Worm (Caenorhabditis elegans): ENCODE measurements around the gene srt-11.

- TF ChIP-seq mcd-1 (GFP tag; IDR thresholded peaks at IDR 0.05) (no peak), F10E7.11 (tag; optimal IDR thresholded peaks at IDR 0.05) (no peak), lin-54 (GFP tag; optimal IDR thresholded peaks at IDR 0.05) (no peak), egl-18 (GFP tag; IDR thresholded peaks at IDR 0.05) (no peak), hlh-26 (GFP tag; conservative IDR thresholded peaks at IDR 0.05) (no peak), hsf-1 (GFP tag; IDR thresholded peaks at IDR 0.05) (no peak), bed-1 (GFP tag; IDR thresholded peaks at IDR 0.05) (no peak)
Observed at ce11 chrII:14811472-14811871, 5.7 kb downstream of the srt-11 start.

All from whole organism, young adult.